Fruit fly (Drosophila melanogaster) whole organism, embryonic: ENCODE measurements around the gene CG33791.

Source experiments
- CG13775 ChIP-seq: fragments of 200-800 bp; sonication (Bioruptor generic); optimal IDR thresholded peaks from 3 replicates; lab custom pipeline; 2017; ENCODE audit warnings: missing biosample characterization, mild to moderate bottlenecking, missing genetic modification characterization
- CG2875 ChIP-seq: fragments of 200-800 bp; sonication (Bioruptor generic); optimal IDR thresholded peaks from 2 replicates; lab custom pipeline; 2017; ENCODE audit warnings: missing biosample characterization, mild to moderate bottlenecking, missing genetic modification characterization, missing genetic modification reagents
- CG31224 ChIP-seq: fragments of 200-800 bp; sonication (Bioruptor generic); IDR thresholded peaks from 2 replicates; pipeline ENCODE4 v1.3.6; 2022; ENCODE audit warnings: missing biosample characterization, missing genetic modification characterization
- CG32532 ChIP-seq: fragments of 200-800 bp; sonication (Bioruptor generic); IDR thresholded peaks from 2 replicates; pipeline ENCODE4 v1.3.6; 2022; ENCODE audit warnings: missing biosample characterization, missing genetic modification characterization
- Max ChIP-seq: fragments of 200-800 bp; sonication (Bioruptor generic); optimal IDR thresholded peaks from 2 replicates; lab custom pipeline; 2016; ENCODE audit warnings: missing biosample characterization, mild to moderate bottlenecking, missing genetic modification characterization
- Scr ChIP-seq: fragments of 200-800 bp; sonication (Bioruptor generic); IDR thresholded peaks from 2 replicates; pipeline ENCODE4 v1.3.6; 2022; ENCODE audit warnings: missing biosample characterization, missing genetic modification characterization; ENCODE audit not compliant: partially characterized antibody
- Tbp ChIP-seq: fragments of >200 bp; optimal IDR thresholded peaks from 2 replicates; lab custom pipeline; 2018; ENCODE audit warnings: missing biosample characterization, missing genetic modification characterization
- ase ChIP-seq: fragments of 200-800 bp; sonication (Bioruptor generic); IDR thresholded peaks from 3 replicates; pipeline ENCODE4 v1.3.6; 2022; ENCODE audit warnings: missing biosample characterization, missing genetic modification characterization
- chif ChIP-seq, 2 experiments: fragments of 200-800 bp; sonication (Bioruptor generic); optimal IDR thresholded peaks; 3 replicates each; lab custom pipeline; 2016; ENCODE audit warnings: missing biosample characterization in 2 of 2, missing genetic modification characterization in 2 of 2
- tgo ChIP-seq: fragments of 200-800 bp; sonication (Bioruptor generic); IDR thresholded peaks from 3 replicates; pipeline ENCODE4 v1.3.6; 2022; ENCODE audit warnings: missing biosample characterization, missing genetic modification characterization

DNA sequence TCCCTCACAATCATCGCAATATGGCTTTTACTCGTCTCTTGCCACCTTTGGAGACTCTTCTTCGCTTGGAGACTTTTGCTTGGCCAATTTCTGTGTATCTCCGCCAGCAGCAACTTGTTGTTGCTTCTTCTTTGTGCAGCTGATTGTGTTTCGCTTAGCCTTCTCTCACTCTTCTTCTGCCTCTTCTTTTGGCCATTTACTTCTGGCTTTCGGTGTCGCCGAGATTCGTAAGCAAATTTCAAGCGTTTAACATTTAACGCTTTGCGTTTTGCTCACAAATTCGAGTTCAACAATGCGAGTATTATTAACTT, 32.8 kb upstream of the CG33791 start:
- no peak for TF ChIP-seq tgo (GFP tag; lab: Robert Waterston, UW)
- no peak for TF ChIP-seq CG31224 (GFP tag; lab: Robert Waterston, UW)
- TF ChIP-seq ase (GFP tag; lab: Robert Waterston, UW) = no peak
- TF ChIP-seq CG2875 (GFP tag; lab: Kevin White, UChicago) = no peak
- TF ChIP-seq Scr (GFP tag; lab: Robert Waterston, UW) = no peak
- no peak for TF ChIP-seq CG13775 (GFP tag; lab: Kevin White, UChicago)
- TF ChIP-seq chif (GFP tag; optimal IDR thresholded peaks at IDR 0.05; lab: Kevin White, UChicago) = no peak
- TF ChIP-seq CG32532 = no peak
- no peak for TF ChIP-seq Tbp
- TF ChIP-seq Max (GFP tag; lab: Kevin White, UChicago) = no peak
